Worm (Caenorhabditis elegans): ENCODE results near the gene Y47D3A.32.

The Y47D3A.32 gene

ce11 chrIII:11243421-11243820 lies 8.8 kb upstream of the Y47D3A.32 start:
- TF ChIP-seq ceh-6 (GFP tag; optimal IDR thresholded peaks at IDR 0.05), result no peak
- TF ChIP-seq tbx-2 (tag; optimal IDR thresholded peaks at IDR 0.05), result peak; percentile 56
- TF ChIP-seq ets-4 (tag; optimal IDR thresholded peaks at IDR 0.05), result no peak
- TF ChIP-seq pax-1 (tag; optimal IDR thresholded peaks at IDR 0.05), result peak; percentile 38
- TF ChIP-seq pros-1 (tag; optimal IDR thresholded peaks at IDR 0.05), result no peak
- TF ChIP-seq hlh-6 (tag; optimal IDR thresholded peaks at IDR 0.05), result no peak
- no peak for TF ChIP-seq ref-2 (tag; optimal IDR thresholded peaks at IDR 0.05)
- no peak for TF ChIP-seq pag-3 (tag; optimal IDR thresholded peaks at IDR 0.05; ENCODE audit: borderline replicate concordance)
- TF ChIP-seq T23F11.4 (GFP tag; optimal IDR thresholded peaks at IDR 0.05), result no peak
- TF ChIP-seq sdc-2 (tag; optimal IDR thresholded peaks at IDR 0.05), result no peak
- no peak for TF ChIP-seq ceh-2 (tag; optimal IDR thresholded peaks at IDR 0.05)
- no peak for TF ChIP-seq nhr-232 (tag; optimal IDR thresholded peaks at IDR 0.05)
- TF ChIP-seq ceh-22 (tag; optimal IDR thresholded peaks at IDR 0.05), result no peak
- TF ChIP-seq ceh-48 (tag; optimal IDR thresholded peaks at IDR 0.05), result no peak
- no peak for TF ChIP-seq odd-2 (tag; optimal IDR thresholded peaks at IDR 0.05)
- TF ChIP-seq che-1 (tag; optimal IDR thresholded peaks at IDR 0.05), result no peak
- TF ChIP-seq fax-1 (tag; optimal IDR thresholded peaks at IDR 0.05), result no peak
- TF ChIP-seq madf-2 (tag; optimal IDR thresholded peaks at IDR 0.05), result peak; percentile 14
- TF ChIP-seq lim-6 (tag; optimal IDR thresholded peaks at IDR 0.05), result no peak
- TF ChIP-seq npax-4 (tag; optimal IDR thresholded peaks at IDR 0.05), result no peak
- TF ChIP-seq eyg-1 (tag; optimal IDR thresholded peaks at IDR 0.05), result no peak
- no peak for TF ChIP-seq fkh-6 (tag; optimal IDR thresholded peaks at IDR 0.05)
- no peak for TF ChIP-seq elt-2 (tag; optimal IDR thresholded peaks at IDR 0.05)
- no peak for TF ChIP-seq fkh-10 (GFP tag; optimal IDR thresholded peaks at IDR 0.05)
- peak; percentile 60 for TF ChIP-seq rnt-1 (tag; optimal IDR thresholded peaks at IDR 0.05)
- no peak for TF ChIP-seq pat-9 (tag; optimal IDR thresholded peaks at IDR 0.05)
- no peak for TF ChIP-seq mec-3 (tag; optimal IDR thresholded peaks at IDR 0.05; ENCODE audit: borderline replicate concordance)
- peak; percentile 76 for TF ChIP-seq ceh-18 (tag; optimal IDR thresholded peaks at IDR 0.05)
- TF ChIP-seq nfya-1 (tag; optimal IDR thresholded peaks at IDR 0.05), result peak; percentile 82
- no peak for TF ChIP-seq F13H6.1 (tag; optimal IDR thresholded peaks at IDR 0.05)
- TF ChIP-seq zip-5 (tag; optimal IDR thresholded peaks at IDR 0.05), result no peak
- no peak for TF ChIP-seq ztf-16 (tag; optimal IDR thresholded peaks at IDR 0.05)
- no peak for TF ChIP-seq ahr-1 (tag; optimal IDR thresholded peaks at IDR 0.05)
- TF ChIP-seq unc-3 (GFP tag; conservative IDR thresholded peaks at IDR 0.05), result no peak
- TF ChIP-seq unc-3 (tag; optimal IDR thresholded peaks at IDR 0.05), result no peak
- no peak for TF ChIP-seq elt-4 (tag; optimal IDR thresholded peaks at IDR 0.05)
- TF ChIP-seq unc-42 (tag; optimal IDR thresholded peaks at IDR 0.05), result peak; percentile 27
- no peak for TF ChIP-seq pha-2 (tag; optimal IDR thresholded peaks at IDR 0.05)
- TF ChIP-seq K09A11.1 (tag; optimal IDR thresholded peaks at IDR 0.05; ENCODE audit: insufficient read depth), result no peak
- TF ChIP-seq ceh-14 (tag; optimal IDR thresholded peaks at IDR 0.05), result peak; percentile 6
- no peak for TF ChIP-seq C08G9.2 (tag; optimal IDR thresholded peaks at IDR 0.05)
- no peak for TF ChIP-seq Y22D7AL.16 (tag; optimal IDR thresholded peaks at IDR 0.05)
- TF ChIP-seq pha-4 (tag; optimal IDR thresholded peaks at IDR 0.05), result no peak
- no peak for TF ChIP-seq unc-86 (tag; optimal IDR thresholded peaks at IDR 0.05)
- no peak for TF ChIP-seq ceh-24 (tag; optimal IDR thresholded peaks at IDR 0.05)
- peak; percentile 37 for TF ChIP-seq ceh-34 (tag; optimal IDR thresholded peaks at IDR 0.05)
- no peak for TF ChIP-seq pqm-1 (tag; optimal IDR thresholded peaks at IDR 0.05)
- peak; percentile 46 for TF ChIP-seq hlh-30 (tag; optimal IDR thresholded peaks at IDR 0.05; ENCODE audit: insufficient read depth)
- TF ChIP-seq C38D4.7 (GFP tag; optimal IDR thresholded peaks at IDR 0.05), result no peak
- TF ChIP-seq sox-4 (tag; optimal IDR thresholded peaks at IDR 0.05), result no peak
- TF ChIP-seq ceh-45 (GFP tag; IDR thresholded peaks at IDR 0.05), result no peak
- no peak for TF ChIP-seq ceh-19 (GFP tag; optimal IDR thresholded peaks at IDR 0.05)
- no peak for TF ChIP-seq nhr-11 (tag; optimal IDR thresholded peaks at IDR 0.05)
- no peak for TF ChIP-seq hlh-13 (GFP tag; optimal IDR thresholded peaks at IDR 0.05)
- no peak for TF ChIP-seq hlh-15 (tag; optimal IDR thresholded peaks at IDR 0.05)
